Fruit fly (Drosophila melanogaster): ENCODE results near the gene Hira.

Hira gene

DNA sequence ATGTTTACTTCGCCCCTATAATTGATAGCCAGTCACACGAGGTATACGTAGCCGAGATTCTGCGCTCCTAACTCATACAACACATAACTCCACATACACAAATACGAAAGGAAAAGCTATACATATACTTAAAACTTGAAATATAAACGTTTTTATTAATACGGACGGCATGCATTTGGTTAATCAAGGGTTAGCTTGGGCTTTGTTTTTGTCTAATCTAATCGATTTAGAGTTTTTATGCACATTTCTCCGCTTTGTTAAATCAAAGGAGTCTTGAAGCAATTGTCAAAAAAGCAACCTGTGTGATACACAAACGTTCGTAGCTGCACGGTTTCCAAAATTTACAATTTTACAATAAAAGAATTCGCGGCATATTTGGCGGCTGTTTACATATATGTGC is 14.7 kb downstream of the Hira start, which contains the start of gene Tom40:
Tom40 (plus strand) TSS at position 301 of the 400 bp plus-strand sequence.
- TF ChIP-seq Chrac-16 (GFP tag; optimal IDR thresholded peaks at IDR 0.05) (no peak), CG17612 (GFP tag; IDR thresholded peaks at IDR 0.05) (no peak), lab (GFP tag; optimal IDR thresholded peaks at IDR 0.05) (no peak), CG11504 (tag; optimal IDR thresholded peaks at IDR 0.05) (no peak), pros (GFP tag; optimal IDR thresholded peaks at IDR 0.05) (no peak), aop (GFP tag; IDR thresholded peaks at IDR 0.05) (no peak), mld (GFP tag; IDR thresholded peaks at IDR 0.05; ENCODE audit: partially characterized antibody) (no peak), CG8089 (GFP tag; optimal IDR thresholded peaks at IDR 0.05) (no peak), Dip2 (GFP tag; IDR thresholded peaks at IDR 0.05) (no peak), MESR4 (GFP tag; optimal IDR thresholded peaks at IDR 0.05) (no peak), bcd (GFP tag; optimal IDR thresholded peaks at IDR 0.05) (no peak)

DNA sequence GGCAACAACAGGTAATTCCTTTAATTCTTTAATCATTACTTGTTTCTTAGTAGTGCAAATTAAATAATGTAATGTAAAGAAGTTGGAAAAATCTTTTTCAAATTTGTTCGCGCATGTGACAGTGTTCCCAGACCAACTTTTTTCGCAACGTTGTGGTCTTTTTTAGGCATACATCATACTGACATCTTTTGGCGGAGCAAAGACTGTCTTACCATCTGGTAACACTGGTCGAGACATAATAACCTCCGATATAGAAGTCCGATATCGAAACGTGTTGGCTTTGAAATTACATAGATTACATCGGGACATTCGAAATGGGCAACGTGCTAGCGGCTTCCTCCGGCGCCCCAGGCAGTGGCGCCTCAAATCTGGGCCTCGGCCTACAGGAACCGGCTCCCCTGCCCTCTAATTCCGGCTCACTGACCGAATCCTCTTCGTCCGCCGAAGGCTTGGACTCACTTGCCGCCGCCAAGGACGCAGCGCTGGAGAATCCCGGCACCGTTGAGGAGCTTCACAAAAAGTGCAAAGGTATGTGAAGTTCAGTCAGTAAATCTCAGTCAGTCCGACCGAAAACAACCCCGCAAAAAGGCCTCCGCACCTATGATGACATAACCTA is 15.3 kb downstream of the Hira start:
- peak; percentile 24; the same call in 1 of the 2 replicates for TF ChIP-seq Rfx (GFP tag; IDR thresholded peaks at IDR 0.05)
- TF ChIP-seq CG10267 (tag; optimal IDR thresholded peaks at IDR 0.05): peak; percentile 36
- TF ChIP-seq CG14710 (tag; optimal IDR thresholded peaks at IDR 0.05): peak; percentile 54
- no peak for TF ChIP-seq Fer3 (tag; optimal IDR thresholded peaks at IDR 0.05)
- no peak for TF ChIP-seq Hmx (GFP tag; optimal IDR thresholded peaks at IDR 0.05)
- peak; percentile 24 for TF ChIP-seq CG17829 (tag; optimal IDR thresholded peaks at IDR 0.05)
- TF ChIP-seq caup (GFP tag; optimal IDR thresholded peaks at IDR 0.05; ENCODE audit: severe bottlenecking): no peak
- peak; percentile 6 for TF ChIP-seq CG2712 (tag; optimal IDR thresholded peaks at IDR 0.05)
- TF ChIP-seq phol (tag; optimal IDR thresholded peaks at IDR 0.05): peak; percentile 50
- no peak for TF ChIP-seq lola (GFP tag; optimal IDR thresholded peaks at IDR 0.05)
- no peak for TF ChIP-seq CG3407 (GFP tag; optimal IDR thresholded peaks at IDR 0.05)
- TF ChIP-seq CG1603 (tag; optimal IDR thresholded peaks at IDR 0.05): peak; percentile 73
- peak; percentile 32 for TF ChIP-seq Ets97D (GFP tag; optimal IDR thresholded peaks at IDR 0.05)
- TF ChIP-seq crc (GFP tag; optimal IDR thresholded peaks at IDR 0.05): no peak
- peak; percentile 39 for TF ChIP-seq YL-1 (GFP tag; optimal IDR thresholded peaks at IDR 0.05)
- peak; percentile 38 for TF ChIP-seq Elba2 (GFP tag; optimal IDR thresholded peaks at IDR 0.05)
- TF ChIP-seq Pdp1 (GFP tag; optimal IDR thresholded peaks at IDR 0.05): peak in 1 of 2 experiments; percentile 88
- TF ChIP-seq knrl (GFP tag; IDR thresholded peaks at IDR 0.05; ENCODE audit: partially characterized antibody): 0 out of 3 replicates have a peak, but pooled peaks have one; percentile 17
- TF ChIP-seq CG15011 (GFP tag; optimal IDR thresholded peaks at IDR 0.05): no peak
- TF ChIP-seq eve (GFP tag; optimal IDR thresholded peaks at IDR 0.05): no peak
- TF ChIP-seq HmgZ (tag; optimal IDR thresholded peaks at IDR 0.05): peak; percentile 44
- TF ChIP-seq Hr39 (optimal IDR thresholded peaks at IDR 0.05): no peak
- no peak for TF ChIP-seq D19B (GFP tag; optimal IDR thresholded peaks at IDR 0.05)
- peak; percentile 17 for TF ChIP-seq p53 (GFP tag; optimal IDR thresholded peaks at IDR 0.05)
- no peak for TF ChIP-seq CG6813 (GFP tag; optimal IDR thresholded peaks at IDR 0.05)
- TF ChIP-seq chif (GFP tag; optimal IDR thresholded peaks at IDR 0.05): no peak
- no peak for TF ChIP-seq ash1 (GFP tag; optimal IDR thresholded peaks at IDR 0.05)
- no peak for TF ChIP-seq CG7372 (GFP tag; IDR thresholded peaks at IDR 0.05)
- peak; percentile 17 for TF ChIP-seq nerfin-1 (tag; optimal IDR thresholded peaks at IDR 0.05)
- no peak for TF ChIP-seq NFAT (GFP tag; IDR thresholded peaks at IDR 0.05)
- no peak for TF ChIP-seq CG2199 (GFP tag; IDR thresholded peaks at IDR 0.05)
- peak; percentile 54 for TF ChIP-seq trem (tag; optimal IDR thresholded peaks at IDR 0.05)
- TF ChIP-seq rib (GFP tag; IDR thresholded peaks at IDR 0.05): no peak
- TF ChIP-seq nmo (GFP tag; optimal IDR thresholded peaks at IDR 0.05): peak; percentile 11
- no peak for TF ChIP-seq Atf6 (GFP tag; IDR thresholded peaks at IDR 0.05)
- no peak for TF ChIP-seq CG2875 (GFP tag; optimal IDR thresholded peaks at IDR 0.05)
- peak; percentile 25 for TF ChIP-seq Ets65A (GFP tag)
- peak; percentile 53 for TF ChIP-seq Dref (GFP tag; IDR thresholded peaks at IDR 0.05)
